Worm (Caenorhabditis elegans): Measurements from ENCODE around the gene lam-2.

- TF ChIP-seq lsy-2 (tag; optimal IDR thresholded peaks at IDR 0.05) (no peak), elt-1 (tag; optimal IDR thresholded peaks at IDR 0.05; ENCODE audit: borderline replicate concordance, insufficient read depth) (no peak), ceh-83 (GFP tag; optimal IDR thresholded peaks at IDR 0.05) (no peak), lin-13 (tag; optimal IDR thresholded peaks at IDR 0.05) (no peak), elt-3 (tag; optimal IDR thresholded peaks at IDR 0.05) (no peak), ceh-43 (GFP tag; optimal IDR thresholded peaks at IDR 0.05) (no peak), ces-1 (GFP tag; optimal IDR thresholded peaks at IDR 0.05) (no peak), nhr-12 (tag; optimal IDR thresholded peaks at IDR 0.05) (no peak), mab-5 (tag; optimal IDR thresholded peaks at IDR 0.05) (no peak), nhr-2 (tag; optimal IDR thresholded peaks at IDR 0.05) (no peak), unc-39 (tag; optimal IDR thresholded peaks at IDR 0.05) (no peak)
Measured at ce11 chrX:7131206-7131605, 19.8 kb downstream of the lam-2 start.

Measured in whole organism, mixed stage, embryonic.